Fruit fly (Drosophila melanogaster) whole organism, embryonic: ENCODE results near the gene Cog2.
A peak's percentile ranks its signal among the peaks of the same experiment; 100 is the strongest.

Experiments used
- Atf-2 ChIP-seq: fragments of 200-800 bp; sonication (Bioruptor generic); optimal IDR thresholded peaks from 2 replicates; lab custom pipeline; 2016; ENCODE audit warnings: missing biosample characterization, missing genetic modification characterization
- CG1024 ChIP-seq: fragments of 200-800 bp; sonication (Bioruptor generic); IDR thresholded peaks from 2 replicates; pipeline ENCODE4 v1.3.6; 2022; ENCODE audit warnings: missing biosample characterization, missing genetic modification characterization
- CG10543 ChIP-seq: fragments of 200-800 bp; sonication (Bioruptor generic); optimal IDR thresholded peaks from 3 replicates; lab custom pipeline; 2017; ENCODE audit warnings: missing biosample characterization, mild to moderate bottlenecking, missing genetic modification characterization, moderate library complexity
- CG10979 ChIP-seq: fragments of 200-800 bp; sonication (Bioruptor generic); optimal IDR thresholded peaks from 2 replicates; lab custom pipeline; 2018; ENCODE audit warnings: missing biosample characterization, mild to moderate bottlenecking, missing genetic modification characterization, moderate library complexity
- CG11456 ChIP-seq: fragments of 200-800 bp; sonication (Bioruptor generic); IDR thresholded peaks from 3 replicates; pipeline ENCODE4 v1.3.6; 2022; ENCODE audit warnings: missing biosample characterization, missing genetic modification characterization
- CG12299 ChIP-seq: fragments of 200-800 bp; sonication (Bioruptor generic); optimal IDR thresholded peaks from 2 replicates; lab custom pipeline; 2018; ENCODE audit warnings: missing biosample characterization, mild to moderate bottlenecking, missing genetic modification characterization
- CG13424 ChIP-seq: fragments of 200-800 bp; sonication (Bioruptor generic); optimal IDR thresholded peaks from 2 replicates; lab custom pipeline; 2019; ENCODE audit warnings: missing biosample characterization, mild to moderate bottlenecking, missing genetic modification characterization, moderate library complexity
- CG17359 ChIP-seq: fragments of 200-800 bp; sonication (Bioruptor generic); optimal IDR thresholded peaks from 3 replicates; lab custom pipeline; 2018; ENCODE audit warnings: missing biosample characterization, mild to moderate bottlenecking, missing genetic modification characterization, moderate library complexity
- CG17912 ChIP-seq: fragments of 200-800 bp; sonication (Bioruptor generic); optimal IDR thresholded peaks from 2 replicates; lab custom pipeline; 2018; ENCODE audit warnings: missing biosample characterization, mild to moderate bottlenecking, missing genetic modification characterization
- CG2712 ChIP-seq: fragments of 200-800 bp; optimal IDR thresholded peaks from 3 replicates; lab custom pipeline; 2019; ENCODE audit warnings: missing biosample characterization, mild to moderate bottlenecking, missing genetic modification characterization, moderate library complexity
- CG2875 ChIP-seq: fragments of 200-800 bp; sonication (Bioruptor generic); optimal IDR thresholded peaks from 2 replicates; lab custom pipeline; 2017; ENCODE audit warnings: missing biosample characterization, mild to moderate bottlenecking, missing genetic modification characterization, missing genetic modification reagents
- CG30431 ChIP-seq: fragments of 200-800 bp; sonication (Bioruptor generic); optimal IDR thresholded peaks from 2 replicates; lab custom pipeline; 2017; ENCODE audit warnings: missing biosample characterization, missing genetic modification characterization
- CG3163 ChIP-seq: fragments of 200-800 bp; sonication (Bioruptor generic); optimal IDR thresholded peaks from 3 replicates; lab custom pipeline; 2016; ENCODE audit warnings: missing biosample characterization, missing genetic modification characterization
- CG43689 ChIP-seq: fragments of 200-800 bp; sonication (Bioruptor generic); IDR thresholded peaks from 2 replicates; pipeline ENCODE4 v1.3.6; 2022; ENCODE audit warnings: missing biosample characterization, missing genetic modification characterization
- CG6254 ChIP-seq: fragments of 200-800 bp; sonication (Bioruptor generic); optimal IDR thresholded peaks from 3 replicates; lab custom pipeline; 2017; ENCODE audit warnings: mild to moderate bottlenecking, missing biosample characterization, missing genetic modification reagents, missing genetic modification characterization
- CG7556 ChIP-seq: fragments of 200-800 bp; sonication (Bioruptor generic); optimal IDR thresholded peaks from 2 replicates; lab custom pipeline; 2017; ENCODE audit warnings: missing biosample characterization, mild to moderate bottlenecking, missing genetic modification characterization
- Camta ChIP-seq: fragments of 200-800 bp; sonication (Bioruptor generic); optimal IDR thresholded peaks from 2 replicates; lab custom pipeline; 2016; ENCODE audit warnings: missing biosample characterization, missing genetic modification characterization
- D ChIP-seq, 2 experiments: fragments of 200-800 bp in 1 of 2; fragments of >200 bp in 1 of 2; sonication (Bioruptor generic) in 1 of 2; optimal IDR thresholded peaks; 2 replicates in 1 of 2; 3 replicates in 1 of 2; lab custom pipeline; 2017; ENCODE audit warnings: mild to moderate bottlenecking in 1 of 2, missing biosample characterization in 1 of 2, missing genetic modification characterization in 1 of 2, missing genetic modification reagents in 1 of 2
- D19A ChIP-seq: fragments of 200-800 bp; optimal IDR thresholded peaks from 3 replicates; lab custom pipeline; 2019; ENCODE audit warnings: missing biosample characterization, mild to moderate bottlenecking, missing genetic modification characterization, moderate library complexity
- Gsc ChIP-seq: fragments of 200-800 bp; sonication (Bioruptor generic); IDR thresholded peaks from 2 replicates; pipeline ENCODE4 v1.3.6; 2022; ENCODE audit warnings: missing biosample characterization, missing genetic modification characterization
- HHEX ChIP-seq: fragments of 200-800 bp; sonication (Bioruptor generic); optimal IDR thresholded peaks from 3 replicates; lab custom pipeline; 2017; ENCODE audit warnings: missing biosample characterization, mild to moderate bottlenecking, missing genetic modification characterization, missing genetic modification reagents
- HLH3B ChIP-seq: fragments of 200-800 bp; sonication (Bioruptor generic); IDR thresholded peaks from 2 replicates; pipeline ENCODE4 v1.3.6; 2022; ENCODE audit warnings: missing biosample characterization, missing genetic modification characterization
- Hand ChIP-seq: fragments of 200-800 bp; sonication (Bioruptor generic); optimal IDR thresholded peaks from 2 replicates; lab custom pipeline; 2017; ENCODE audit warnings: mild to moderate bottlenecking, missing biosample characterization, missing genetic modification reagents, missing genetic modification characterization
- Hey ChIP-seq: fragments of 200-800 bp; sonication (Bioruptor generic); optimal IDR thresholded peaks from 3 replicates; lab custom pipeline; 2018; ENCODE audit warnings: missing biosample characterization, mild to moderate bottlenecking, missing genetic modification characterization
- Hr51 ChIP-seq, 2 experiments: fragments of 200-800 bp; sonication (Bioruptor generic); optimal IDR thresholded peaks; 2 replicates in 1 of 2; 3 replicates in 1 of 2; lab custom pipeline; 2016 to 2018; ENCODE audit warnings: missing biosample characterization in 2 of 2, missing genetic modification characterization in 2 of 2, mild to moderate bottlenecking in 1 of 2, moderate library complexity in 1 of 2
- Hsf ChIP-seq: fragments of 200-800 bp; sonication (Bioruptor generic); optimal IDR thresholded peaks from 3 replicates; lab custom pipeline; 2016; ENCODE audit warnings: missing biosample characterization, missing genetic modification characterization
- Lpt ChIP-seq: fragments of >200 bp; optimal IDR thresholded peaks from 2 replicates; lab custom pipeline; 2018; ENCODE audit warnings: missing biosample characterization, missing genetic modification characterization
- Max ChIP-seq: fragments of 200-800 bp; sonication (Bioruptor generic); optimal IDR thresholded peaks from 2 replicates; lab custom pipeline; 2016; ENCODE audit warnings: missing biosample characterization, mild to moderate bottlenecking, missing genetic modification characterization
- Oli ChIP-seq: fragments of 200-800 bp; sonication (Bioruptor generic); optimal IDR thresholded peaks from 2 replicates; lab custom pipeline; 2018; ENCODE audit warnings: missing biosample characterization, mild to moderate bottlenecking, missing genetic modification characterization, moderate library complexity
- Ravus ChIP-seq: fragments of 200-800 bp; sonication (Bioruptor generic); IDR thresholded peaks from 2 replicates; pipeline ENCODE4 v1.3.6; 2022; ENCODE audit warnings: missing biosample characterization, missing genetic modification characterization
- ci ChIP-seq: fragments of 200-800 bp; sonication (Bioruptor generic); IDR thresholded peaks from 3 replicates; pipeline ENCODE4 v1.3.6; 2022; ENCODE audit warnings: missing biosample characterization, missing genetic modification characterization
- crc ChIP-seq: fragments of 200-800 bp; sonication (Bioruptor generic); optimal IDR thresholded peaks from 2 replicates; lab custom pipeline; 2016; ENCODE audit warnings: missing biosample characterization, missing genetic modification characterization
- cwo ChIP-seq: fragments of 200-800 bp; sonication (Bioruptor generic); optimal IDR thresholded peaks from 3 replicates; lab custom pipeline; 2017; ENCODE audit warnings: missing biosample characterization, missing genetic modification characterization, mild to moderate bottlenecking, moderate library complexity, missing genetic modification reagents
- dpn ChIP-seq, 2 experiments: fragments of 200-800 bp; sonication (Bioruptor generic); optimal IDR thresholded peaks; 3 replicates each; lab custom pipeline; 2016; ENCODE audit warnings: missing biosample characterization in 2 of 2, missing genetic modification characterization in 2 of 2
- grau ChIP-seq: fragments of 200-800 bp; optimal IDR thresholded peaks from 3 replicates; lab custom pipeline; 2019; ENCODE audit warnings: missing biosample characterization, mild to moderate bottlenecking, missing genetic modification characterization, moderate library complexity
- gro ChIP-seq: fragments of 200-800 bp; sonication (Bioruptor generic); optimal IDR thresholded peaks from 2 replicates; lab custom pipeline; 2016; ENCODE audit warnings: missing biosample characterization, missing genetic modification characterization
- gt ChIP-seq: fragments of 200-800 bp; sonication (Bioruptor generic); IDR thresholded peaks from 2 replicates; pipeline ENCODE4 v1.3.6; 2022; ENCODE audit warnings: missing biosample characterization, missing genetic modification characterization
- h ChIP-seq: fragments of >200 bp; optimal IDR thresholded peaks from 2 replicates; lab custom pipeline; 2017
- her ChIP-seq: fragments of 200-800 bp; sonication (Bioruptor generic); optimal IDR thresholded peaks from 2 replicates; lab custom pipeline; 2016; ENCODE audit warnings: missing biosample characterization, missing genetic modification characterization
- ind ChIP-seq: fragments of 200-800 bp; sonication (Bioruptor generic); optimal IDR thresholded peaks from 3 replicates; lab custom pipeline; 2016; ENCODE audit warnings: missing biosample characterization, missing genetic modification characterization
- ken ChIP-seq: fragments of 200-800 bp; sonication (Bioruptor generic); IDR thresholded peaks from 3 replicates; pipeline ENCODE4 v1.3.6; 2022; ENCODE audit warnings: missing biosample characterization, missing genetic modification characterization
- nerfin-2 ChIP-seq: fragments of 200-800 bp; sonication (Bioruptor generic); IDR thresholded peaks from 2 replicates; pipeline ENCODE4 v1.3.6; 2022; ENCODE audit warnings: missing biosample characterization, missing genetic modification characterization; ENCODE audit not compliant: partially characterized antibody
- sim ChIP-seq: fragments of 200-800 bp; sonication (Bioruptor generic); IDR thresholded peaks from 2 replicates; pipeline ENCODE4 v1.3.6; 2022; ENCODE audit warnings: missing biosample characterization, missing genetic modification characterization
- sob ChIP-seq: fragments of 200-800 bp; sonication (Bioruptor generic); IDR thresholded peaks from 2 replicates; pipeline ENCODE4 v1.3.6; 2022; ENCODE audit warnings: missing biosample characterization, missing genetic modification characterization
- stwl ChIP-seq: fragments of 200-800 bp; sonication (Bioruptor generic); optimal IDR thresholded peaks from 3 replicates; lab custom pipeline; 2018; ENCODE audit warnings: missing biosample characterization, mild to moderate bottlenecking, missing genetic modification characterization, moderate library complexity
- tll ChIP-seq, 2 experiments: fragments of 200-800 bp in 1 of 2; fragments of >200 bp in 1 of 2; sonication (Bioruptor generic) in 1 of 2; optimal IDR thresholded peaks; 2 replicates each; lab custom pipeline; 2017 to 2019; ENCODE audit warnings: missing biosample characterization in 2 of 2, missing genetic modification characterization in 2 of 2, mild to moderate bottlenecking in 1 of 2, moderate library complexity in 1 of 2
- toy ChIP-seq: fragments of 200-800 bp; sonication (Bioruptor generic); IDR thresholded peaks from 2 replicates; pipeline ENCODE4 v1.3.6; 2022; ENCODE audit warnings: missing biosample characterization, missing genetic modification characterization
- zfh2 ChIP-seq: fragments of 200-800 bp; sonication (Bioruptor generic); optimal IDR thresholded peaks from 2 replicates; lab custom pipeline; 2016; ENCODE audit warnings: missing biosample characterization, missing genetic modification characterization

Cog2 gene

DNA sequence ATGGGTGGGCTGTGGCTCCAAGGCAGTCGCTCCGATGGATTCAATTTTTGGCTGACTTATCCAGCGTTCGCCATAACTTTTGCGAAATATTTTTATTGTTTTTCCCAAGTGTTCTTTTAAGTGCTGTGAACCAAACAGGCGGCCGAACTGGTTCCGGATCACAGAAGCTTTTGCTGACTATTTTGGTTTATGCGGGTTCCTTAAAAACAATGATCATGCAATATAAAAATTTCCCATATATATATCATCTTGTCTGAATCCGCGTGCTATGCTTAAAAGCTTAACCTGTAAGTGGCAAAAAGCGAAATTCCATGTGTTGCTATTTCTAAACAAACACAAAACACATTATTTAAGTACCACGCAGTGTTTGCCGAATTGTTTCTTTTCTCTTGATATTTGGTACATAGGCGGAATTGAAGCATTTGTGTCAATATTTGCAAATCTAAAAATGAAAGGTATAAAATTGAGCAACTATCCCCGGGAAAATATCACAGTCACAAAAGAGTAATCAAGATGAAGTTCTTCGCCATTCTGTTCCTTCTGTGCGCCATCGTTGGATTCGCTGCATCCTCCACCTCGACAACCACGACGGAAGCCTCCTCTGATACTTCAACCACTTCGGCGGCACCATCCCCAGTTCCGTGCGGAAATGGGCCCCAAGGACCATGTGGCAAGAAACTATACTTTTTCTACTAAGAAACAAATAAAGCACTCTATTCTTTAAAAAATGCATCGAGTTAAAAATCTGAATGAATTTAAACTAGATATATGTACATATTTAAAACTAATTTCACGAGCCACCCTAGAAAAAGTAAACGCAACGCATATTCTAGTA, 41.3 kb downstream of the Cog2 start, which contains the start of the genes CG6276 and CG44040 (continued):
- TF ChIP-seq ind, result peak; percentile 29
- no peak for TF ChIP-seq Atf-2 (GFP tag; lab: Kevin White, UChicago)
- TF ChIP-seq sim (GFP tag; lab: Robert Waterston, UW), result no peak
- TF ChIP-seq Gsc (GFP tag; lab: Robert Waterston, UW), result no peak
- no peak for TF ChIP-seq h (lab: Kevin White, UChicago)
- TF ChIP-seq Hey (tag; lab: Kevin White, UChicago), result no peak
- peak; percentile 56 for TF ChIP-seq sob (GFP tag; lab: Robert Waterston, UW)
- TF ChIP-seq Hand (GFP tag; lab: Kevin White, UChicago), result peak; percentile 57
- TF ChIP-seq crc, result peak; percentile 22
- peak; percentile 2 for TF ChIP-seq CG3163 (GFP tag; lab: Kevin White, UChicago)
- TF ChIP-seq CG17359 (tag; lab: Kevin White, UChicago), result peak; percentile 22
- TF ChIP-seq ken (GFP tag; lab: Robert Waterston, UW), result no peak
- TF ChIP-seq Lpt (GFP tag; lab: Kevin White, UChicago), result no peak
- TF ChIP-seq stwl (tag; lab: Kevin White, UChicago), result peak; percentile 40
- peak; percentile 40 for TF ChIP-seq CG7556 (GFP tag; lab: Kevin White, UChicago)
- TF ChIP-seq Hsf (GFP tag; lab: Kevin White, UChicago), result peak; percentile 33
- peak; percentile 54 for TF ChIP-seq grau (tag; lab: Kevin White, UChicago)
- TF ChIP-seq Hr51 (GFP tag; optimal IDR thresholded peaks at IDR 0.05; lab: Kevin White, UChicago), result peak in 1 of 2 experiments; percentile 57
- peak; percentile 50 for TF ChIP-seq Camta
- TF ChIP-seq Ravus (GFP tag; lab: Robert Waterston, UW), result no peak
- peak; percentile 37 for TF ChIP-seq gro (GFP tag; lab: Kevin White, UChicago)
- peak; percentile 5 for TF ChIP-seq CG30431 (GFP tag; lab: Kevin White, UChicago)
- TF ChIP-seq Max (GFP tag; lab: Kevin White, UChicago), result peak; percentile 11
- TF ChIP-seq CG2712 (tag; lab: Kevin White, UChicago), result peak; percentile 53
- peak; percentile 55 for TF ChIP-seq zfh2 (GFP tag; lab: Kevin White, UChicago)
- peak; percentile 69 for TF ChIP-seq CG10543
- no peak for TF ChIP-seq CG1024 (GFP tag; lab: Robert Waterston, UW)
- peak; percentile 56 for TF ChIP-seq CG12299
- no peak for TF ChIP-seq D (optimal IDR thresholded peaks at IDR 0.05; lab: Kevin White, UChicago)
- peak; percentile 12 for TF ChIP-seq D (GFP tag; optimal IDR thresholded peaks at IDR 0.05; lab: Kevin White, UChicago)
- peak; percentile 49 for TF ChIP-seq HHEX (GFP tag; lab: Kevin White, UChicago)
- TF ChIP-seq CG11456 (GFP tag; lab: Robert Waterston, UW), result no peak
- peak; percentile 14 for TF ChIP-seq CG2875 (GFP tag; lab: Kevin White, UChicago)
- no peak for TF ChIP-seq tll (GFP tag; optimal IDR thresholded peaks at IDR 0.05; lab: Kevin White, UChicago)
- TF ChIP-seq CG13424 (tag; lab: Kevin White, UChicago), result peak; percentile 55
- peak; percentile 33 for TF ChIP-seq Oli (tag; lab: Kevin White, UChicago)
- TF ChIP-seq dpn (GFP tag; optimal IDR thresholded peaks at IDR 0.05; lab: Kevin White, UChicago), result peak; percentile 43 to 44
- no peak for TF ChIP-seq gt (GFP tag; lab: Robert Waterston, UW)
- TF ChIP-seq CG17912 (GFP tag; lab: Kevin White, UChicago), result peak; percentile 6
- no peak for TF ChIP-seq toy
- peak; percentile 62; the same call in 2 of the 3 replicates for TF ChIP-seq ci (GFP tag; lab: Robert Waterston, UW)
- TF ChIP-seq her (GFP tag; lab: Kevin White, UChicago), result peak; percentile 4
- peak; percentile 23 for TF ChIP-seq CG10979
- no peak for TF ChIP-seq CG6254 (GFP tag; lab: Kevin White, UChicago)
- TF ChIP-seq nerfin-2 (GFP tag; lab: Robert Waterston, UW), result no peak
- 0 out of 2 replicates have a peak, but pooled peaks have one; percentile 23 for TF ChIP-seq HLH3B (GFP tag; lab: Robert Waterston, UW)
- peak; percentile 43; the same call in 1 of the 2 replicates for TF ChIP-seq CG43689
- peak; percentile 6 for TF ChIP-seq cwo (GFP tag; lab: Kevin White, UChicago)
- TF ChIP-seq D19A (tag; lab: Kevin White, UChicago), result peak; percentile 22
